Worm (Caenorhabditis elegans) whole organism, late embryonic: ENCODE measurements around the gene ZK813.6.

Experiments used
- ama-1 ChIP-seq: fragments of 150-350 bp; optimal IDR thresholded peaks from 2 replicates; lab custom pipeline; 2014
- ceh-2 ChIP-seq: sonication (generic microtip); optimal IDR thresholded peaks from 2 replicates; lab custom pipeline; 2016; ENCODE audit warnings: missing genotype, missing genetic modification characterization, missing compliant biosample characterization
- ceh-24 ChIP-seq: sonication (generic microtip); optimal IDR thresholded peaks from 2 replicates; lab custom pipeline; 2016; ENCODE audit warnings: mild to moderate bottlenecking, missing genetic modification characterization, missing compliant biosample characterization
- ceh-45 ChIP-seq: fragments of 200-800 bp; sonication (Bioruptor generic); IDR thresholded peaks from 2 replicates; pipeline ENCODE4 v1.3.6; 2022; ENCODE audit warnings: missing genetic modification reagents, missing genetic modification characterization, missing compliant biosample characterization
- che-1 ChIP-seq: sonication (generic microtip); optimal IDR thresholded peaks from 2 replicates; lab custom pipeline; 2016; ENCODE audit warnings: mild to moderate bottlenecking, missing genetic modification characterization, missing compliant biosample characterization
- dve-1 ChIP-seq: sonication (generic microtip); optimal IDR thresholded peaks from 2 replicates; lab custom pipeline; 2017; ENCODE audit warnings: antibody characterized with exemption, mild to moderate bottlenecking, missing genetic modification characterization, missing compliant biosample characterization
- madf-2 ChIP-seq: sonication (generic microtip); optimal IDR thresholded peaks from 2 replicates; lab custom pipeline; 2017; ENCODE audit warnings: missing genetic modification characterization, missing compliant biosample characterization
- pha-2 ChIP-seq: sonication (generic microtip); optimal IDR thresholded peaks from 2 replicates; lab custom pipeline; 2017; ENCODE audit warnings: mild to moderate bottlenecking, missing genetic modification characterization, missing compliant biosample characterization
- ref-2 ChIP-seq: sonication (generic microtip); optimal IDR thresholded peaks from 2 replicates; lab custom pipeline; 2016; ENCODE audit warnings: missing genetic modification characterization, missing compliant biosample characterization
- syd-9 ChIP-seq: sonication (generic microtip); optimal IDR thresholded peaks from 2 replicates; lab custom pipeline; 2016; ENCODE audit warnings: mild to moderate bottlenecking, missing genetic modification characterization, moderate library complexity, missing compliant biosample characterization

DNA sequence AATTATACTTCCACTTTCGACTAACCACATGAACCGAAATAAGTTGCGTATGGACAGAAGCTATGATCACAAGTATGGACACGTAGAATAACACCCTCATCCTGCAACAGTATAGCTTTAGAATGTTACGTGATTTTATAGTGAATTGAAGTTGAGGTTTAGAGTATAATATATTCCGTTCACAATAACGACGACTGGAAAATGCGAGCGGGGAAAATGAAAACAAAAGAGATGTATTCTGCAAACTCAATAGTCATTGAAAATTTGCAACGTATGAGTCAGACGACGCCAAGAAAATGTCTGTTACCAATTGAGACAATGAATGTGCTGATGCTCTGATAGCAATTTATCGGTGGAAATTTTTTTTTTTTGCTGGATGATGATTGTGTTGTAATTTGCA lies 39.3 kb upstream of the ZK813.6 start, which contains the start of gene acp-1:
- no peak for TF ChIP-seq dve-1
- no peak for TF ChIP-seq ref-2 (tag; lab: Kevin White, UChicago)
- no peak for TF ChIP-seq ceh-2 (tag; lab: Kevin White, UChicago)
- TF ChIP-seq ceh-45, result no peak
- TF ChIP-seq che-1 (tag; lab: Kevin White, UChicago), result no peak
- no peak for TF ChIP-seq ceh-24 (tag; lab: Kevin White, UChicago)
- no peak for TF ChIP-seq ama-1
- TF ChIP-seq madf-2 (tag; lab: Kevin White, UChicago), result no peak
- TF ChIP-seq syd-9, result no peak
- no peak for TF ChIP-seq pha-2 (tag; lab: Kevin White, UChicago)
